Worm (Caenorhabditis elegans): Measurements from ENCODE around the gene nhr-20.

DNA sequence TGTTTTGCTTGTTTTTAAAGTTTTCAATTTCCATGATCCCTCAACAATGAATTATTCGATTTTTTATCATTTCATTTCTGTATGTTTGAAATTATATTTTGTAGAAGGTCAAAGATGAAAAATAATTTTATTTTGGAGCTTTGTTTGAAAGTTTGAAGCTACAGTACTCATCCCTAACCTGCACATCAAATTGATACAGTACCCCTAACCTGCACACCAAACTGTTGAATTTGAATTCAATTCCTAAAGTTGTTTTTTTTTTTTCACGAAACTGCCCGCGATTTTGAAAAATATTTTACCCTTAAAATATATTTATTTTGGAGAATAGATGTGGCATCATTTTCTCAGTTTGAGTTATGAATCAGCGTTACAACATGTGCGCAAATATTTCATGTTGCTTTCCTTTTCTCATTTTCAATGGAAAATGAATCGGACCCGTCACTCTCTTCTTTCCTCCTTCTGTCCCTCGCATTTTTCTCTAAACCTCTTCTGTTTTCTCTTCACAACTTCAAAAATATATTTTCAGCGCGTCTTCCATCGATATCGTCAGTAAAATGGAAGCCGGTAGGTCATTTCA is 27.2 kb downstream of the nhr-20 start, which contains the start of gene R74.8:
- TF ChIP-seq ceh-36 (tag; optimal IDR thresholded peaks at IDR 0.05) (no peak), tbx-11 (GFP tag; IDR thresholded peaks at IDR 0.05) (no peak)
